Fruit fly (Drosophila melanogaster): ENCODE data around the gene CG5160.

The CG5160 gene

DNA sequence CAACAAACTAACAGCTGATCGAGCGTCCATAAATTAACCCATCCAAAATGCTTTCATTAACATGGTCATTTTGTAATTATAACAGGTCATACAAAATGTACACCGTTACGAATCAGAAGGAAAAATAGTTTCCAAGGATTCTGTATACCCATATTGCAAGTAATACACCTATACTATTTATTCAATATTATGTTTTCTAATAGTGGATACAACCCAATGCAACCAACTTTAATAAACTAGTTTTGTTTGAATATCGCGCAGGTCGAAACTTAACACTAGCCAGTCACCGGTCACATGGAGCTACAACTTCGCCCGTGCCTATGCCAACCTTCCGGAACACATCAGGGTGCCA lies 29.2 kb upstream of the CG5160 start:
- TF ChIP-seq CG8478 (optimal IDR thresholded peaks at IDR 0.05) (no peak), CTCF (optimal IDR thresholded peaks at IDR 0.05) (no peak)

DNA sequence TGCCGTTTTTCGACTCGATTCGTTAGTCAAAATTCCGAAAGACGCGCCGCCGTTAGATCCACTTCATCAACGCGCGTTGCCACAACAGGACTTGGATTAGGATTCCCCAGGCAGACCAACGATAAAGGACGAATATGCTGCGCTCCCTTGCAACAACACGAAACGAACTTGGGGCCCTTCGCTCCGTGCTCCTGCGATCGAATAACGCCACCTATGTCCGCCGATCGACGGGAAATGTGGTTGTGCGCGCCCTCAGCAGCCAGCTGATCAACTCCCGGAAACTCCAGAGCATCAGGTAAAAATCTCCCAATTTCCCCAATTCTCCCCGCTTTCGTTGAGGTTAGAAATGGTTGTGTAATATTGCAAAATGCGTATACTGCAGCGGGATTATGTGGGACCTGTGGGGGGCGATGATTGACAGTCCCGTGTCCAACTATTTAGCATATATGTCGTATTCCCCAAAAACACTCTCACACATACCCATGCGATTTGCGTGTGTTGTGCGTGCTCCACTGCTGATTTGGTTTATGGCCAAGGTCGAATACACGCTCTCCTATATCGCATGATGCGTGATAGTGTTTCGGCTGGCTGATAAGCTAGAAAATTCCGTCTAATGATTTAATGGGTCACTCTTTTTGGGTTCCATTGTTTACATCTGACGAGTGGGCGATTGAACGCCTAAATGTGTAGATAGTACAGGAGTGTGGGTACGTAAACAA lies 28.7 kb upstream of the CG5160 start:
- TF ChIP-seq CTCF (optimal IDR thresholded peaks at IDR 0.05) (peak; percentile 43 to 60), CG8478 (optimal IDR thresholded peaks at IDR 0.05) (no peak)

DNA sequence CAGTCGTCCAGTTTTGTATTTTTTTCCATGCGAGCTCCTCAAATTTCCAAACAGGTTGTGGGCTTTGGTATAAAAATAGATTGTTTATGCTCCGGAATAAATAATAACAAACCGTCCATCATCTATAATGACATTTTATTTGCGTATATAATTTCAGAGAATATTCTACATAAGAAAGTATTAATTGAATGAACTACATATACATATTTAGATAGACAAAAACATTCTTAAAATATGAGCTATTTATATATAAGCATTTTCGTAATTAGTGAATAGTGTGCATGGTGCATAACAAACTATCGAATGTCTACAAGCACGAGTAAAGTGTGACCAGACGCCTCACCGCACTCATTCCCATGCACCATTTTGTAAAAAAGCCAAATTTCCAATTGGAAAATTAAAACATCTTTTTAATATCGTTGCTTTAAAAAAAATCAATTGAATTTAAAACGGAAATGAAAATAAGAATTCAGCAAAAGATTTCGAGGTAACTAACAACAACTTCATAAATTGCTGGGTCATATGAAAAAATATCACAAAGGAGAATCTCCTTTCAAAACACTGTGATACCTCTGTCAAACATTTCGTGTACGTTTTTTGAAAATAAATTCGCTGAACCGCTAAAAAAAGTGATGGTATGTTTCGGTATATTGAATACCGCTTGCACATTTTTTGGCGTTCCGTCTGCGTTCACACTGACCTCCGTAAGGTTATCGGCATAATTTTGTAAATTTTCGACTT lies 27.9 kb upstream of the CG5160 start, which contains the start of gene muc:
Gene muc, plus strand, starts transcription at position 541 of the 741 bp plus-strand sequence.
- TF ChIP-seq CTCF (optimal IDR thresholded peaks at IDR 0.05) = no peak
- TF ChIP-seq CG8478 (optimal IDR thresholded peaks at IDR 0.05) = no peak

DNA sequence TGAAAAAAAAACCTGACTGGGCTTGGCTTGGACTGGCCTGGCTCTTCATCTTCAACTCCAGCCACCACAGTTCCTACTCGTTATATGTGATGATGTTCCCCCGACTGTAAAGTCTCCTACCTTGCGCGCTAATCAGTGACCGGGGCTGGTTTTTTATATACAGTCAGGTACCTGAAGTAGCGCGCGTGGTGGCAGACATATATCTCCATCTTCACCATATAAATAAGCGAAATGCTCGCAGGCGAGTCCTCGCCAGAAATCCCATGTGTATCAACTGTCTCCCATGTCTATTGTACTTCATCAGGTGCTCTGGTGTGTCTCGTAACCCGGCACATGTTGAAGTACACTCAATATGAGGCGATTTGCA lies 27.1 kb upstream of the CG5160 start:
- no peak for TF ChIP-seq CG8478 (optimal IDR thresholded peaks at IDR 0.05)
- TF ChIP-seq CTCF (optimal IDR thresholded peaks at IDR 0.05) = no peak

DNA sequence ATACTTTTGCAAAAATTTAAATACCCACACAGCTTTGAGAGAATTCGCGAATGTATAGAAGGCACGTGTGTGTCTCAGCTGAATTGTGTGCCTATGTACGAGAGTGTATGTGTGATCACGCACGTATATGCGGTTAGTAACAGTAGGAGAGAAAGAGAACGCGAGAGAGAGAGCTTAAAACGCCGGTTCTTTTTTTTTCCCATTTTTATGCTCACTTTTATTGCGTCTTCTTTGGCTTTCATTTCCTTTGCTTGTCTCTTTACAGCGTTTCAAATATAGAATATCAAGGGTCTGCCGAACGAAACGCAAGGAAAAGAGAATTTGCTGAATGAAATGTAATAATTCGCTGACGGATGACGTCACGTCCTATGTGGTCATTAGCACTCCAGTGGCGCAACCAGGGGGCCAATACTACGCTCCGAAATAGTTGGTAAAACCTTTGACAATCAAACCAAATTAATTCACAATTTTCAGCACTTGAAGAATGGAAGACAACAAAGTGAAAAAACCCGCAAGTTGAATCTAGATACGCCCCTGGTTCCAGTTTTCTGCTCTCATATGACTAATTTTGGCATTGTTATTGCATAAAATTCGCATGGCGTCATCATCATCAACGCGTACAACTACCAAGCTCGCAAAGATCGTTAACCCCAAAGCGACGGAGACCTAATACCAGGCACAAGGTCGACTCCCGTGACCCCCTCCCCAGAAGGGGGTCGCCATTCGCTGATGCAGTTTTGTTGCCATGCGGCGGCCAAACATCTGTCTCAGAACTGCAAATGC lies 26.5 kb upstream of the CG5160 start:
- TF ChIP-seq CG8478 (optimal IDR thresholded peaks at IDR 0.05) (no peak), CTCF (optimal IDR thresholded peaks at IDR 0.05) (no peak)

DNA sequence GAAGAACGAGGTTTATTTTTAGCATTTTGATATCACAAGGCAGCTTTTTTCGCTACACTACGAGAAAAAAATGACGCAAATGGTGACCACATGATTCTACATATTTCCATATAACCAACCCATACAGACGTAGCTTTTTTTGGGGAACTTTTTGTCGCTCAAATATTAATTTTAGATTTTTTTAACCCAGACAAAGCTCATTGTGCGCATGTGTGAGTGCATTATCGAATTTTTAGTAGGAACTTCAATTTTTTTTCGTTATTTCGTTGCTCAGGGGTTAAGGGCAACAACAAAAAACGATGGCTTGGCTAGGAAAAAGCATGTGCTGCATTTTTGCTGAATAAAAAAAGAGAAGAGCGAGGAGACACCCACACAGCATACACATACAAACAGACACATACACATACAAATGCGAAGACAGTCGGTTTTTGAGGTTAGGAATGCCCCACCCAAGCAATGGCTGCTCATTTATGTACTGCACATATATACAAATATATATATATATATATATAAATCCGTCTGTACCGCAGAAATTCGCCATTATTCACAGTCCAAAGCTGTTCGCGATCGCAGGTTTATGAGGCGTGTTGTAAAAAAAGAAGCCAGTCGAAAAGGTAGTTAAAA lies 25.8 kb upstream of the CG5160 start:
- TF ChIP-seq CG8478 (optimal IDR thresholded peaks at IDR 0.05) (no peak), CTCF (optimal IDR thresholded peaks at IDR 0.05) (no peak)

DNA sequence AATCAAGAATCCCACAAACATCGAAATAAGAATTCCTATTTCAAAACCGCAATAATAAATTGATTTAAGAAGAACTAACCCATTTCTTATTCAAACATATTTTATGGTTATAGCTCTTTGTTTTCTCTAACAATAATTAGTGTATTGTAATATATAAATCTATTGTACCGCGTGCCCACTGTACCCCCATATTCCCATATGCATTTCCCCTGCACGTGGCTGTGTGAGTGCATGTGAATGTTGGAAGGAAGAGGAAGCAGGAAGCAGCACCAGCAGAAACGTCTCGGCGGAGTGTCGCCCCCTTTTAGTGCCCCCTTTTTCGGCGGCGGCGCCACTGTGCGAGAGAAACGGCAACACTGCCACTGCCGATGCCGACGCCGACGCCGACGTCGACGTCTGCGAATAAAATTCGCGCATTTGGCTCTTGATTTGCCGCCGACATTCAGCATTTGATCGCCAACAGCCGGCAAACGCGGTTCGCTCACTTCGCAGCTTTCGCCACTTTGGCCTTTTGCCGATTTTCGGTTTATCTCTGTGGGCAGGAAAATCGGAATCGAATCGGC lies 24.9 kb upstream of the CG5160 start:
- TF ChIP-seq CTCF (optimal IDR thresholded peaks at IDR 0.05) (peak; percentile 78 to 79), CG8478 (optimal IDR thresholded peaks at IDR 0.05) (no peak)

DNA sequence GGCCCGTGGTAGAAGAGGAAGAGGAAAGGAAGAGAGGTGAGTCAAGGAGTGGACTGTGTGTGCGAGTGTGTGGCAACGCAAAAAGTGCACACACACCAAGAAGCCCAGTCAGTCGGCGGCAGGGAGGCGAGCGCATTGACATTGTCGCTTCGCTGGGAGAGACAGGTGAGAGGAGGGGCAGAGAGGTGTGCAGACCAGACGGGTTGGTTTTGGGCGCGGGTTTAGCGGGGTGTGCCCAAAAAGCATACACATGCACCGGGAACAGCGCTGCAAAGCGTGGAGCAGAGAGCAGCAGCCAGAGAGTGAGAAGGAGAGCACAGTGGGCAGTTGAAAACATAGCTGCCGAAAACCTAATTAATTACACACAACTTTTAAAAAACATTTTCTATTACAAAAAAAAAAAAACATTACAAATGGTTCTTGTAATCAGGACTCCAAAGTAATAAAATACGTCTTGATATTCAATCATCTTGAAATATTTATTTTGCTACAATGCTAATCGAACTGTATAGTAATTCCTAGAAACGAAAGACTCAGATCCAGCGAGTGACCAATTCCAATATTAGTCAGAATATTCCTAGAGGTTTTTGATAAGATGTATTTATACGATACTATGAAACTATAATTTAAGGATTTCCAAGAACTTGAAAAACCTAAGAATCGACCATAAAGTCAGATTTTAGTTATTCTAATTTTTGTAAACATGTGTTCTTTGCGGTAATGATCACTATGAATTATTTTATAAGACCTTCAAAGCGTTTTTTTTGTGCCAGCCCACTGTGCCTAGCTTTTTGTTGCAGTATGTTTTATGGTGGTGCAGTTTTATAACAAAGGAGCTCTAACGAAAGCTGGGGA lies 24.1 kb upstream of the CG5160 start:
- TF ChIP-seq CTCF (optimal IDR thresholded peaks at IDR 0.05) (no peak), CG8478 (optimal IDR thresholded peaks at IDR 0.05) (no peak)

DNA sequence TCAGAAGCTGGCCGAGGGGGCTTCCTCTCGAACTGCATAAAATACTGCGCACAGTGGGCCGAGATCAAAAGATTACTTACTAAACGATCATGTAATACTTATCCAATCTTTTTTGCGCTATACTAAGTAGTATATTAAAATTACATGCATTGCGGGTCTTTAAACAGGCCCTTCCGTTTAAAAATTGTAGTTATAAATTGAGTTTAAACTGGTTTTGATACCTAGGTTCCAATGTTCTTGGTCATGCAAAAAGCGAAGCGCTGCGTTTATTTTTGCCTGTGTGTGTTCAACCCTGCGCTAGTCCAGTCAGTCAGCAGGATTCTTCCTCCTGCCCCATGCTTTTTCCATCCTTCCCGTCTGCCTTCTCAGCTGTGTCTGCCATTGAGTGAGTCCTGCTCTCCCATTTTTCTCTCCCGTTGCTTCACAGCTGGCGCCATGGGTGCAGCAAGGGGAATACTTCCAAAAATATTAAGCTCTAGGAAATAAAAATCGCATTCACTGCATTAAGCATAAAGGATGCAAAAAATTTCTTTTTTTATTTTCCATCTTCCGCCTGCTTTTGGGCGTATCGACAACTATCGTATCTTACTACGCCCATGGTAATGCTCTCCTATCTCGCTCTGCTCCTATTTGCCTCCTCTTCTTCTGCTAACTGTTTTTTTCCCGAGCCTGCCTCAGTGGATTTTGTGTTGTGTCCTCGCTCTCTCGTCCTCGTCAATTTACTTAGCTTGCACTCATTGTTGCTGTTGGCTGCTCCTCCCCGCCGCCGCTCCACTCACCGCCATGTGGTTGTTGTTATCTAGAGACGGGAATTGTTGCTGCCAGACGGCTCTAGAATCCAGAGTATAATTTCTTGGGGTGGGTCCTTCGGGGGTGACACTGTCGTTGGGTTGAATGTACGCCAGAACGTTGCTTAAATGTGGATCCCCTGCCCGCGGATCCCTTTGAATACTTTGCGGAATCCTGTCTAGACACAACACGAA lies 22.0 kb upstream of the CG5160 start:
- TF ChIP-seq CG8478 (optimal IDR thresholded peaks at IDR 0.05) (no peak), CTCF (optimal IDR thresholded peaks at IDR 0.05) (no peak)

DNA sequence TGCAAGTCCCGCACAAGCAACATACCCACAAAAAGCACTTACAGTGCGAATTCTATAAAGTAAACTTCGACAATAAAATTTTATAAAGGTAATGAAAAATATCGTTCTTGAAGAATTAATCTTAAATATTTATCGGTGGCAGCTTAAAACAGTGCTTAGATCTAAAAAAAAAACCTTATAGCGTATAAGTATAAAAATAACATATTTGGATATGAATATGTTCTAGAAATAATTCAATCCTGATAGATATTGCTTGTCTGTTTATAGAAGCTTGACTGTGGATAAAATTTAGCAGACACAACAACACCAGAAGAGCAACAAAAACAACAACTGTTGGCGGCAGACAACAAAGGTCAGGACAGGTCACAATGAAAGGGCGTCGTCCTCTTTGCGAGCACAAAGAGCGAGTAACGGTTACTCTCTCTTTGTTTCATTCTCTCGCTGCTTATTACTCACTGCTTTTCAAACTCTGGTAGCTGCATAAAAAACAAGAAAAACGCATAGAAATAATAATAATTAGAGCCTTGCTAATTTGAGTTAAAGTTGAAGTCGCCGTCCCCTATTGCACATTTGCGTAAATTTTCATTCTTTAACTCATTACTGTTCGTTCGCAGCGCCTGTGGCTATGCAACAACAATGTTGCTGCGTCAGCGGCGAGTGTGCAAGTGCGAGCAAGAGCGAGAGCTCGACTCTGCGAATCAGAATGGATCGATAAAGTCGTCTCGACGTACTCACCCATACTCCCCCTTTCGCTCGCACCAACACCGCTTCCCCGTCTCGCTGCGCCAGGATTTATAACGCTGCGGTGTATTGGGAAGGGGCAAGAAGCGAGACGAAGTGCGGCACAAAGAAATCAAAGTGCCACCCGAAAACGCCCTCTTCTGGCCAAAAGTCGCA lies 21.1 kb upstream of the CG5160 start:
- TF ChIP-seq CTCF (optimal IDR thresholded peaks at IDR 0.05) = peak; percentile 85 to 90
- TF ChIP-seq CG8478 (optimal IDR thresholded peaks at IDR 0.05) = no peak

DNA sequence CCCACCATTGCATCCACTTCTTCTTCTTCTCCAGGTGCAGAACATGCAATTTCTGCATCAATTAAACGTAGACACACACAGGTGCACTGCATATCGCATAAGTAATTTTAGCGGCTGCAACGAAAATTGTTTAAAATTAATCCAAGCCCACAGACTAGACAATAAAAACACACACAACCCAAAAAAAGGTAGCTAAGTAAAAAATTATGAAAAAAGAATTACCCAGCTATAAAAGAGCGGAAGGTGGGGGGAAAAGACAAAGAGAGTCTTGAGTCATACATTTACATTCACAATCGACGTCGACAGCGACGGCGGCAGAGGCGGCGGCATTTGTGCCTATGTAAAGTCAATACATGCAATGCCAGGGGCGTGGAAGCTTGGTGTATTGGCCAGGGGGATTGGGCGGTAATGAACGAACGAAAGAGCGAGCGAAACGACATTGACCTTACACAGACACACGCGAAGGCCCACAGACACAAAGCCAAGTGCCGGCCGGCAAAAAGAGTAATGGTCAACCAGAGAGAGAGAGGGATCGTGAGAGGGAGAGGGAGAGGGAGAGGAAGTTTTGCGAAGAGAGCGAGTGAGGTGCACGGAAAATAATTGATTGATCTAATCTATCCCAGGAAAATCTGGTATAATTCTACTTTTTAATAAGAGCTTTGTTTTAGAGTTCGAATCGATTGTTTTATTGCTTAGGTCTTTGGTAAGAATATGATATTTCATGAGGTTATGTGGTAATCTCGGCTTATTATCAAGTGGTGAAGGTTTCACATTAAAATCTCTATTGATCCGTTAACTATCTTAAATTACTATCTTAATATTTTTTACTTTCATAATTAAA lies 19.8 kb upstream of the CG5160 start:
- TF ChIP-seq CG8478 (optimal IDR thresholded peaks at IDR 0.05) = no peak
- TF ChIP-seq CTCF (optimal IDR thresholded peaks at IDR 0.05) = no peak
